Fruit fly (Drosophila melanogaster): Measurements from ENCODE around the gene mxt.

dm6 chr2L:4882131-4883022, 35.3 kb upstream of the mxt start:
- TF ChIP-seq insv (optimal IDR thresholded peaks at IDR 0.05) (no peak), psq (optimal IDR thresholded peaks at IDR 0.05) (no peak), Myc (optimal IDR thresholded peaks at IDR 0.05) (no peak), Sin3A (optimal IDR thresholded peaks at IDR 0.05) (no peak)

All from Kc167 (cell line).